Worm (Caenorhabditis elegans) whole organism, L4 larva: ENCODE results near the gene F14F3.4.

ENCODE experiments used
- D1046.2 ChIP-seq: fragments of 200-800 bp; sonication (Bioruptor generic); IDR thresholded peaks from 2 replicates; pipeline ENCODE4 v1.3.6; 2022; ENCODE audit warnings: missing genetic modification characterization, missing compliant biosample characterization
- F26F4.8 ChIP-seq: fragments of 200-800 bp; sonication (Bioruptor generic); conservative IDR thresholded peaks from 2 replicates; pipeline ENCODE4 v1.3.6; 2022; ENCODE audit warnings: missing genetic modification characterization, missing compliant biosample characterization
- F37D6.2 ChIP-seq: sonication (generic microtip); optimal IDR thresholded peaks from 2 replicates; lab custom pipeline; 2016; ENCODE audit warnings: mild to moderate bottlenecking, missing genetic modification characterization, missing compliant biosample characterization
- F44E2.7 ChIP-seq: fragments of 200-800 bp; sonication (Bioruptor generic); IDR thresholded peaks from 2 replicates; pipeline ENCODE4 v2.1.2; 2022; ENCODE audit warnings: missing genetic modification characterization, missing compliant biosample characterization
- Y5F2A.4 ChIP-seq: fragments of 200-800 bp; sonication (Bioruptor generic); optimal IDR thresholded peaks from 2 replicates; lab custom pipeline; 2018; ENCODE audit warnings: mild to moderate bottlenecking, missing genetic modification characterization, missing compliant biosample characterization
- Y75B8A.6 ChIP-seq: fragments of 200-800 bp; sonication (Bioruptor generic); IDR thresholded peaks from 2 replicates; pipeline ENCODE4 v1.3.6; 2022; ENCODE audit warnings: missing genetic modification reagents, missing genetic modification characterization, missing compliant biosample characterization
- ZK546.5 ChIP-seq, 2 experiments: sonication (generic microtip); optimal IDR thresholded peaks; 2 replicates each; lab custom pipeline; 2017; ENCODE audit warnings: missing biosample characterization in 2 of 2, missing genetic modification characterization in 2 of 2
- aly-2 ChIP-seq: sonication (generic microtip); optimal IDR thresholded peaks from 2 replicates; lab custom pipeline; 2018; ENCODE audit warnings: missing biosample characterization, missing genetic modification characterization
- attf-4 ChIP-seq: sonication (generic microtip); optimal IDR thresholded peaks from 3 replicates; lab custom pipeline; 2017; ENCODE audit warnings: missing biosample characterization, missing genetic modification characterization
- ceh-28 ChIP-seq: fragments of 150-350 bp; optimal IDR thresholded peaks from 2 replicates; lab custom pipeline; 2014; ENCODE audit warnings: missing biosample characterization, missing genetic modification reagents, missing genetic modification characterization
- ceh-44 ChIP-seq: fragments of 200-800 bp; sonication (Bioruptor generic); IDR thresholded peaks from 2 replicates; pipeline ENCODE4 v1.3.6; 2022; ENCODE audit warnings: missing genetic modification reagents, missing genetic modification characterization, missing compliant biosample characterization
- ceh-62 ChIP-seq: sonication (generic microtip); optimal IDR thresholded peaks from 2 replicates; lab custom pipeline; 2017; ENCODE audit warnings: missing biosample characterization, missing genetic modification characterization
- ceh-82 ChIP-seq: sonication (generic microtip); optimal IDR thresholded peaks from 2 replicates; lab custom pipeline; 2017; ENCODE audit warnings: missing biosample characterization, missing genetic modification characterization
- ces-1 ChIP-seq: fragments of 150-350 bp; sonication (generic microtip); optimal IDR thresholded peaks from 4 replicates; lab custom pipeline; 2014; ENCODE audit warnings: missing biosample characterization, missing genetic modification reagents, missing genetic modification characterization
- ctbp-1 ChIP-seq: fragments of 200-800 bp; sonication (Bioruptor generic); IDR thresholded peaks from 2 replicates; pipeline ENCODE4 v1.3.6; 2022; ENCODE audit warnings: missing genetic modification reagents, missing genetic modification characterization, missing compliant biosample characterization
- daf-12 ChIP-seq: fragments of 150-350 bp; optimal IDR thresholded peaks from 2 replicates; lab custom pipeline; 2014; ENCODE audit warnings: missing biosample characterization, missing genetic modification reagents, missing genetic modification characterization
- daf-19 ChIP-seq: fragments of 200-800 bp; sonication (Bioruptor generic); conservative IDR thresholded peaks from 2 replicates; pipeline ENCODE4 v1.3.6; 2022; ENCODE audit warnings: missing genetic modification characterization, missing compliant biosample characterization
- dmd-8 ChIP-seq: fragments of 200-800 bp; sonication (Bioruptor generic); IDR thresholded peaks from 2 replicates; pipeline ENCODE4 v1.3.6; 2022; ENCODE audit warnings: missing genetic modification characterization, missing compliant biosample characterization
- egl-43 ChIP-seq: fragments of 200-800 bp; sonication (Bioruptor generic); IDR thresholded peaks from 2 replicates; pipeline ENCODE4 v1.3.6; 2022; ENCODE audit warnings: missing genetic modification reagents, missing genetic modification characterization, missing compliant biosample characterization
- fkh-10 ChIP-seq: fragments of 150-350 bp; optimal IDR thresholded peaks from 2 replicates; lab custom pipeline; 2014; ENCODE audit warnings: missing biosample characterization, missing genetic modification reagents, missing genetic modification characterization
- fos-1 ChIP-seq: fragments of 150-350 bp; optimal IDR thresholded peaks from 2 replicates; lab custom pipeline; 2014; ENCODE audit warnings: missing biosample characterization, missing genetic modification characterization
- gei-8 ChIP-seq: fragments of 200-800 bp; sonication (Bioruptor generic); optimal IDR thresholded peaks from 2 replicates; lab custom pipeline; 2018; ENCODE audit warnings: mild to moderate bottlenecking, missing genetic modification characterization, missing compliant biosample characterization
- lin-1 ChIP-seq: fragments of 200-800 bp; sonication (Bioruptor generic); IDR thresholded peaks from 2 replicates; pipeline ENCODE4 v1.3.6; 2022; ENCODE audit warnings: missing genetic modification reagents, missing genetic modification characterization, missing compliant biosample characterization
- lin-15B ChIP-seq: fragments of 150-350 bp; sonication (generic microtip); optimal IDR thresholded peaks from 3 replicates; lab custom pipeline; 2014; ENCODE audit warnings: missing biosample characterization, missing genetic modification characterization
- mdl-1 ChIP-seq, 2 experiments: fragments of 150-350 bp in 1 of 2; sonication (generic microtip) in 1 of 2; optimal IDR thresholded peaks; 2 replicates each; lab custom pipeline; 2014 to 2017; ENCODE audit warnings: missing biosample characterization in 2 of 2, missing genetic modification characterization in 2 of 2
- mdt-29 ChIP-seq: fragments of 200-800 bp; sonication (Bioruptor generic); IDR thresholded peaks from 2 replicates; pipeline ENCODE4 v1.3.6; 2022; ENCODE audit warnings: missing genetic modification reagents, missing genetic modification characterization, missing compliant biosample characterization
- mxl-3 ChIP-seq: fragments of 200-800 bp; sonication (Bioruptor generic); optimal IDR thresholded peaks from 2 replicates; lab custom pipeline; 2018; ENCODE audit warnings: mild to moderate bottlenecking, missing genetic modification characterization, missing compliant biosample characterization
- nhr-10 ChIP-seq: fragments of 150-350 bp; optimal IDR thresholded peaks from 2 replicates; lab custom pipeline; 2014; ENCODE audit warnings: missing biosample characterization, missing genetic modification characterization
- nhr-11 ChIP-seq: fragments of 150-350 bp; optimal IDR thresholded peaks from 2 replicates; lab custom pipeline; 2014; ENCODE audit warnings: missing biosample characterization, missing genetic modification characterization
- nhr-111 ChIP-seq: fragments of 200-800 bp; sonication (Bioruptor generic); optimal IDR thresholded peaks from 2 replicates; lab custom pipeline; 2018; ENCODE audit warnings: mild to moderate bottlenecking, missing genetic modification characterization, missing compliant biosample characterization
- nhr-25 ChIP-seq: sonication (generic microtip); optimal IDR thresholded peaks from 2 replicates; lab custom pipeline; 2017; ENCODE audit warnings: missing genetic modification characterization, mild to moderate bottlenecking, missing compliant biosample characterization, antibody characterized with exemption, moderate library complexity, borderline replicate concordance; ENCODE audit not compliant: insufficient read depth
- nhr-28 ChIP-seq: fragments of 150-350 bp; optimal IDR thresholded peaks from 2 replicates; lab custom pipeline; 2014; ENCODE audit warnings: missing biosample characterization, missing genetic modification characterization
- nhr-41 ChIP-seq: fragments of 200-800 bp; sonication (Bioruptor generic); IDR thresholded peaks from 2 replicates; pipeline ENCODE4 v1.3.6; 2022; ENCODE audit warnings: missing genetic modification reagents, missing genetic modification characterization, missing compliant biosample characterization
- nhr-6 ChIP-seq: fragments of 150-350 bp; optimal IDR thresholded peaks from 2 replicates; lab custom pipeline; 2014; ENCODE audit warnings: missing biosample characterization, missing genetic modification characterization
- nhr-77 ChIP-seq: fragments of 150-350 bp; optimal IDR thresholded peaks from 2 replicates; lab custom pipeline; 2014; ENCODE audit warnings: missing biosample characterization, missing genetic modification characterization
- pqm-1 ChIP-seq: sonication (generic microtip); optimal IDR thresholded peaks from 2 replicates; lab custom pipeline; 2017; ENCODE audit warnings: missing biosample characterization, missing genetic modification characterization
- saeg-2 ChIP-seq: fragments of 200-800 bp; sonication (Bioruptor generic); IDR thresholded peaks from 2 replicates; pipeline ENCODE4 v1.3.6; 2022; ENCODE audit warnings: missing genetic modification reagents, missing genetic modification characterization, missing compliant biosample characterization
- spr-3 ChIP-seq: fragments of 200-800 bp; sonication (Bioruptor generic); optimal IDR thresholded peaks from 2 replicates; lab custom pipeline; 2018; ENCODE audit warnings: mild to moderate bottlenecking, missing genetic modification characterization, missing compliant biosample characterization
- tag-97 ChIP-seq: fragments of 200-800 bp; sonication (Bioruptor generic); IDR thresholded peaks from 2 replicates; pipeline ENCODE4 v1.3.6; 2022; ENCODE audit warnings: missing genetic modification characterization, missing compliant biosample characterization
- tra-1 ChIP-seq: fragments of 200-800 bp; sonication (Bioruptor generic); IDR thresholded peaks from 2 replicates; pipeline ENCODE4 v1.3.6; 2022; ENCODE audit warnings: missing genetic modification reagents, missing genetic modification characterization, missing compliant biosample characterization
- unc-130 ChIP-seq: sonication (generic microtip); optimal IDR thresholded peaks from 2 replicates; lab custom pipeline; 2016; ENCODE audit warnings: missing genetic modification reagents, missing genetic modification characterization, missing compliant biosample characterization
- unc-62 ChIP-seq, 3 experiments: fragments of 150-350 bp in 1 of 3; sonication (generic microtip); optimal IDR thresholded peaks in 2 of 3; peaks in 1 of 3; 1 replicate in 1 of 3; 2 replicates in 2 of 3; lab custom pipeline; 2014 to 2017; ENCODE audit warnings: missing biosample characterization in 3 of 3, missing genetic modification characterization in 3 of 3, missing genetic modification reagents in 3 of 3, missing genotype in 1 of 3
- zfp-2 ChIP-seq: sonication (generic microtip); optimal IDR thresholded peaks from 2 replicates; lab custom pipeline; 2016; ENCODE audit warnings: mild to moderate bottlenecking, missing genetic modification characterization, missing compliant biosample characterization
- zip-2 ChIP-seq: fragments of 150-350 bp; optimal IDR thresholded peaks from 2 replicates; lab custom pipeline; 2014; ENCODE audit warnings: missing biosample characterization, missing genetic modification characterization

F14F3.4 gene

DNA sequence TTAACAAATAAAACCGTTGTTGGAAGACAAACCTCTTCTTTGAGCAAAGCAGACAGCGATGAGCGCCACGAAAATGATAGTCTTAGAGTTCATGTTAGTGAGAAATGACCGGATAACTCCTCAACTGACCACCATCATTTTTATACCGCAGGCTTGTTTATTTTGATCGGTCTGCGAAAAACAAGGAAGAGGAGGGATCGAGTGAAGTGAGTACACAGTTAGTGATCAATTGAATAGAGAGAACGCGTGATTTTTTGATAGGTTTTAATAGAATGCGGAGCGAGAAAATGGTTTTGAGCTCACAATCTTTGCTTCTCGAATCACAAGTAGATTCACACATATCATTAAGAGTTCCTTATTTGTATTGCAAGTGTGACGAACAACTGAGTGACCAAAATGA, at the start of gene F14F3.4:
TSS of gene F14F3.4 (minus strand) at position 101 of the 400 bp plus-strand sequence.
- no peak for TF ChIP-seq F37D6.2 (tag; lab: Kevin White, UChicago)
- TF ChIP-seq lin-1 (GFP tag; lab: Robert Waterston, UW) = no peak
- peak in 1 of 2 experiments; percentile 24 for TF ChIP-seq unc-62 (GFP tag; optimal IDR thresholded peaks at IDR 0.05 in 1 of 2; lab: Kevin White, UChicago)
- no peak for TF ChIP-seq unc-62 (tag; optimal IDR thresholded peaks at IDR 0.05; lab: Kevin White, UChicago)
- TF ChIP-seq, all 104 proteins: peak for 1

ce11 chrX:10569185-10569584, 48.0 kb upstream of the F14F3.4 start, which contains the start of gene bet-2:
TSS of gene bet-2 (plus strand) at chrX:10569273.
- TF ChIP-seq unc-62 (GFP tag; optimal IDR thresholded peaks at IDR 0.05 in 1 of 2; lab: Kevin White, UChicago) (peak in 1 of 2 experiments; percentile 97), unc-62 (tag; optimal IDR thresholded peaks at IDR 0.05; lab: Kevin White, UChicago) (no peak), mxl-3 (no peak)

DNA sequence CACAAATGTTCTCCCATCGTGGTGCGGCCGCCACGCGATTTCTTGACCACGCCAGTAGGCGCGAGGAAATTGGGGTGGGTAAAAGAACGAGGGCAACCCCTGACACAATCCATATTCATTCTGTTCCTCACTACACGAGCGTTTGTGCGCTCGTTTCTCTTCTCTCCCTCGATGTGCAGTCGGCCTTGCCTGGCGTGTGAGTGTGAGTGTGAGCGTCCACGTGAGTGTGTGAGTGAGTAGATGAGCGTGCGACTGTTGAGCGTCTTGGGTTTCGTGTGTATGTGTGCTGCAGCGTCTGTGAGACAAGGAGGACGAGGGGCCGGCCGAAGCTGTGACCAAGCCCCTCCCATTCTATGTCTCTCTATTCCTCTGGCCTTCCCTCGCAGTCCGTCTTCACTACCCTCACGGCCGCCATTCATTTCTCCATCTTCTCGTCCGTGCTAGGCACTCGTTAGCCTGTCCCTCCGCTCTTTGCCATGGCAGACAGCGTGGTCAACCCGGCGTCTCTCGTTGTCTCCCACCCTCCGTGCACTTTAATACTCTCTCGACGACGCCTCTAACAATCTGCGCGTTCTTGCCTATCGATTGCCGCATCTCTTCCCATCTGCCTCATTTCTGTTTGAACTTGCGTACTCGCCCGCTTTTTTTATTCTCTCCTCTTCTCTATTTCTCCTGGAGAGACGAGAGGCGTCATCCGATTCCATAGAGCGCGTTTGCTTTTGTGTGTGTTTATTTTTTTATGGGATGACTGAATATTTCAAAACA, 47.4 kb upstream of the F14F3.4 start:
- TF ChIP-seq daf-12 (tag; lab: Kevin White, UChicago) (no peak), zfp-2 (tag; lab: Kevin White, UChicago) (peak; percentile 62), pqm-1 (tag; lab: Kevin White, UChicago) (peak; percentile 8), nhr-41 (GFP tag; lab: Robert Waterston, UW) (0 out of 2 replicates have a peak, but pooled peaks have one; percentile 25), ces-1 (GFP tag; lab: Kevin White, UChicago) (peak; percentile 56), F37D6.2 (tag; lab: Kevin White, UChicago) (peak; percentile 92), Y75B8A.6 (no peak), zip-2 (tag; lab: Kevin White, UChicago) (peak; percentile 26), nhr-25 (tag; lab: Kevin White, UChicago) (peak; percentile 32), attf-4 (peak; percentile 12), F26F4.8 (GFP tag; lab: Robert Waterston, UW) (no peak), nhr-6 (tag; lab: Kevin White, UChicago) (peak; percentile 90), mdl-1 (tag; optimal IDR thresholded peaks at IDR 0.05; lab: Kevin White, UChicago) (peak; percentile 95 to 98), nhr-10 (tag; lab: Kevin White, UChicago) (peak; percentile 53), nhr-28 (tag; lab: Kevin White, UChicago) (peak; percentile 89), unc-62 (GFP tag; optimal IDR thresholded peaks at IDR 0.05 in 1 of 2; lab: Kevin White, UChicago) (peak in 1 of 2 experiments; percentile 81), unc-62 (tag; optimal IDR thresholded peaks at IDR 0.05; lab: Kevin White, UChicago) (peak; percentile 78), nhr-77 (tag; lab: Kevin White, UChicago) (peak; percentile 85), tra-1 (peak; percentile 50), nhr-11 (tag; lab: Kevin White, UChicago) (peak; percentile 68), ZK546.5 (tag; optimal IDR thresholded peaks at IDR 0.05; lab: Kevin White, UChicago) (no peak), tag-97 (0 out of 2 replicates have a peak, but pooled peaks have one; percentile 7), spr-3 (GFP tag; lab: Kevin White, UChicago) (peak; percentile 45), ceh-44 (GFP tag; lab: Robert Waterston, UW) (no peak), ceh-82 (tag; lab: Kevin White, UChicago) (no peak), ctbp-1 (GFP tag; lab: Robert Waterston, UW) (peak; percentile 90), dmd-8 (GFP tag; lab: Robert Waterston, UW) (0 out of 2 replicates have a peak, but pooled peaks have one; percentile 48), saeg-2 (GFP tag; lab: Robert Waterston, UW) (peak; percentile 73), Y5F2A.4 (GFP tag; lab: Kevin White, UChicago) (no peak), nhr-111 (GFP tag; lab: Kevin White, UChicago) (peak; percentile 54), fkh-10 (GFP tag; lab: Kevin White, UChicago) (peak; percentile 22), unc-130 (no peak), fos-1 (tag; lab: Kevin White, UChicago) (no peak), F44E2.7 (no peak), aly-2 (no peak), ceh-28 (tag; lab: Kevin White, UChicago) (peak; percentile 87), mdt-29 (GFP tag; lab: Robert Waterston, UW) (peak; percentile 35; the same call in 1 of the 2 replicates), daf-19 (GFP tag; lab: Robert Waterston, UW) (no peak), gei-8 (peak; percentile 85), ceh-62 (no peak), lin-15B (tag; lab: Kevin White, UChicago) (no peak), egl-43 (GFP tag; lab: Robert Waterston, UW) (peak; percentile 92), D1046.2 (GFP tag; lab: Robert Waterston, UW) (0 out of 2 replicates have a peak, but pooled peaks have one; percentile 8), lin-1 (GFP tag; lab: Robert Waterston, UW) (peak; percentile 39), mxl-3 (peak; percentile 97)
